Worm (Caenorhabditis elegans) whole organism, L3 larva: ENCODE measurements around the gene B0554.2.

Experiments
- ama-1 ChIP-seq: fragments of 150-350 bp; optimal IDR thresholded peaks from 2 replicates; lab custom pipeline; 2018
- tbx-2 ChIP-seq: sonication (generic microtip); optimal IDR thresholded peaks from 2 replicates; lab custom pipeline; 2016; ENCODE audit warnings: mild to moderate bottlenecking, missing genetic modification characterization, missing compliant biosample characterization

DNA sequence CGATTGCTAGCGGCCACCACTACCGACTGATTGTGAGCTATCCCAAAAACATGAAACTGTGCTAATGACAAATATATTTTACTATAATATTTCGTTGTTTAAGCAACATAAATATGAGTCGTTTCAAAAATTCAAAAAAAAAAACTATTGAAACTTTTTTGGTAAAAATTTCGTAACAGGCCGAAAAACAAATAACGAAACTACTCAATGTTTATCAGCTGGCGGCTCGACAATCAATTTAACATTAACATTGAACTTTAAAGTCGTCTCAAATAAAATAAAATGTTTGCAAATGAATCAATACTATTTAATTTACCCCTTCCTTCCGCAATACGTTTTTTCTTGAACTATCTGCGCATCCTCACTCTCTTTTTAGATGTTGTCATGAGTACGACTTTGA lies 23.8 kb downstream of the B0554.2 start:
- TF ChIP-seq tbx-2 (tag; lab: Kevin White, UChicago) (no peak), ama-1 (no peak)
